Worm (Caenorhabditis elegans): ENCODE data around the gene tbx-36.

Gene tbx-36

DNA sequence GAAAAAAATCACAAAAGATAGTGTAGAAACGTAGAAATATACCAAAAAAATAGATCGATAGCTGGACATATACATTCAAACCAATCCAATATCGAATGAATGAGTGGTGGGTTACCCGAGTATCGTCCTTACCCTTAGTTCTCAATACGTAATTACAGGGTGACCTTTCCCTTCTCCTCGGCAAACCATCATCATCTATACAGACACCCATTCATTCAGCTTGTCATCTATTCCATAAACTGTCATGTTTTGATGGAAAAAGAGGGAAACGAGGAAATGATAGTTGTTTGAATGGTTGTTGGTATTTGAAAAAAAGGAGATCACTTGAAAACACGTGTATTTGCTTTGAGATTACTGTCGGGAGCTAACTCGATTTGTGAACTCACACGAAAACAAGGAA, 26.3 kb upstream of the tbx-36 start:
- TF ChIP-seq ZK546.5 (tag; optimal IDR thresholded peaks at IDR 0.05), result no peak
- no peak for TF ChIP-seq nhr-28 (tag; optimal IDR thresholded peaks at IDR 0.05)
- no peak for TF ChIP-seq nhr-12 (tag; optimal IDR thresholded peaks at IDR 0.05)
- TF ChIP-seq sea-2 (GFP tag; optimal IDR thresholded peaks at IDR 0.05), result no peak
- no peak for TF ChIP-seq nhr-237 (tag; optimal IDR thresholded peaks at IDR 0.05)
- TF ChIP-seq nhr-67 (tag; optimal IDR thresholded peaks at IDR 0.05), result no peak
- TF ChIP-seq nfya-1 (tag; optimal IDR thresholded peaks at IDR 0.05; ENCODE audit: insufficient read depth), result no peak
- no peak for TF ChIP-seq nhr-11 (tag; optimal IDR thresholded peaks at IDR 0.05)

DNA sequence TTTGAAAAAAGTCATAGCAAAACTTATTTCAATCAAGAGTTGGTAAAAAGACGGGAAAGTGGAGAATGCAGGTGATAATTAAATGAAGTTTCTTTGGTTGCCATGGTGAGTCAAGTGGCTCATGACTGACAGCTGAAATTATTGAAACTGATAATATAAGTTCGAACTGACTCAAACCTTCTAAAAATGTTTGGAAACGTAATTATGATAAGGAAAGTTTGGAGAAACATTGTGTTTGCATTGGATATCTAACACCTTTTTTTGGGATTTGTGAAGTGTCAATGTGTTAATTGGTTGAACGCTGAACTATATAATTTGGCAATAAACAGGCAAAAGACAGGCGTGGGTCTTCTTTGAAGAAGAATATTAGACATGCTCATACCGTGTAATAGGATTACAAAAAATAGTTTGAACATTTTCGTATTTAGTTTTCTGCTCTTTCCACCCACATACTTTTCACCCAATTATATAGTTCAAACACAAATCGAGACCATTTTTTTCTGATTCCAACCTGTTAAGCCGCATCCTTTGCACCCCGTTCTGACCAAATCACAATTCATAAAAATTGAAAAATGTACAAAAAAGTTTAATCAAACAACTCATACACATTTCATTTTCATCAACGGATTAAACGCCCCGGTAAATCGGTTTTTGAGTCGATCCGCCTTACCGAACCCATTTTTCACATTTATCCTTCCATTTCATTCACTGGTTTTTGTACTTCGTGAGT, 24.9 kb upstream of the tbx-36 start, which contains the start of the genes srlf-33 and srlf-32:
Gene srlf-33, minus strand, starts transcription at position 101 of the 730 bp plus-strand sequence.
Gene srlf-32, plus strand, starts transcription at position 680 of the 730 bp plus-strand sequence.
- TF ChIP-seq nhr-25 (tag; optimal IDR thresholded peaks at IDR 0.05) (no peak), nhr-23 (tag; optimal IDR thresholded peaks at IDR 0.05) (no peak), egl-5 (tag; optimal IDR thresholded peaks at IDR 0.05) (no peak), mdl-1 (tag; optimal IDR thresholded peaks at IDR 0.05) (no peak), fkh-10 (GFP tag; optimal IDR thresholded peaks at IDR 0.05) (no peak), unc-39 (tag; optimal IDR thresholded peaks at IDR 0.05) (no peak), sea-2 (GFP tag; optimal IDR thresholded peaks at IDR 0.05) (no peak), ceh-16 (tag; optimal IDR thresholded peaks at IDR 0.05) (no peak), zag-1 (tag; optimal IDR thresholded peaks at IDR 0.05) (no peak), lsy-12 (tag; optimal IDR thresholded peaks at IDR 0.05) (no peak), tbx-2 (tag; optimal IDR thresholded peaks at IDR 0.05) (no peak), elt-1 (tag; optimal IDR thresholded peaks at IDR 0.05) (no peak), ztf-11 (tag; optimal IDR thresholded peaks at IDR 0.05) (no peak), R02D3.7 (tag; optimal IDR thresholded peaks at IDR 0.05) (no peak), pha-4 (tag; optimal IDR thresholded peaks at IDR 0.05) (no peak), skn-1 (tag; optimal IDR thresholded peaks at IDR 0.05) (no peak), nhr-43 (tag; optimal IDR thresholded peaks at IDR 0.05; ENCODE audit: poor library complexity, severe bottlenecking) (no peak), nfya-1 (tag; optimal IDR thresholded peaks at IDR 0.05; ENCODE audit: insufficient read depth) (no peak), nhr-237 (tag; optimal IDR thresholded peaks at IDR 0.05) (no peak)

DNA sequence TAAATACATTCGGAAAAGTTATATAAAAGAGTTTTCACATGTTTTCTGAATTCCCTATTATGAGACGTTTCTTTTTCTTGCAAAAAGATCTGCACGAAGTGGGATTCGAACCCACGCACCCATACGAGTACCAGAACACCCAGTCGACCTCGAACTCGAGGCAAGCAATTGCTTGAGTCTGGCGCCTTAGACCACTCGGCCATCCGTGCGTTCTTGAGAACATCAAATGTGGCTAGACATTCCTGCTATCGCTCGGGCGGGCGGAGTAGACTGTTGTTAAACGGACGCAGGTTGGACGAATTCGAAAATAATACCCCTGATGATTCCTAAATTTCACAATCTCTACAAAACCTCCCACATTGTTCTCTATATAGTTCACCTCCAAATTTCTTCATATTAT, 22.0 kb upstream of the tbx-36 start:
- TF ChIP-seq nhr-23 (tag; optimal IDR thresholded peaks at IDR 0.05) (peak; percentile 33), nhr-77 (tag; optimal IDR thresholded peaks at IDR 0.05) (no peak), jun-1 (tag; optimal IDR thresholded peaks at IDR 0.05) (no peak), nhr-43 (tag; optimal IDR thresholded peaks at IDR 0.05; ENCODE audit: poor library complexity, severe bottlenecking) (peak; percentile 60), sea-2 (GFP tag; optimal IDR thresholded peaks at IDR 0.05) (no peak), elt-3 (tag; optimal IDR thresholded peaks at IDR 0.05) (peak in 1 of 3 experiments; percentile 41), egl-5 (tag; optimal IDR thresholded peaks at IDR 0.05) (no peak), tbx-2 (tag; optimal IDR thresholded peaks at IDR 0.05) (no peak), lsy-12 (tag; optimal IDR thresholded peaks at IDR 0.05) (peak; percentile 31), hmg-11 (tag; optimal IDR thresholded peaks at IDR 0.05) (peak; percentile 22), nhr-25 (tag; optimal IDR thresholded peaks at IDR 0.05) (peak; percentile 56), aly-2 (tag; optimal IDR thresholded peaks at IDR 0.05) (no peak), pqm-1 (tag; optimal IDR thresholded peaks at IDR 0.05) (no peak), egl-27 (tag; optimal IDR thresholded peaks at IDR 0.05) (no peak), mml-1 (tag; optimal IDR thresholded peaks at IDR 0.05) (no peak), pha-4 (tag; optimal IDR thresholded peaks at IDR 0.05) (no peak), ztf-11 (tag; optimal IDR thresholded peaks at IDR 0.05) (no peak), lin-15B (tag; optimal IDR thresholded peaks at IDR 0.05) (no peak), lin-39 (tag; optimal IDR thresholded peaks at IDR 0.05) (peak; percentile 41), nfya-1 (tag; optimal IDR thresholded peaks at IDR 0.05; ENCODE audit: insufficient read depth) (peak; percentile 51), nhr-11 (tag; optimal IDR thresholded peaks at IDR 0.05) (no peak), elt-2 (tag; optimal IDR thresholded peaks at IDR 0.05) (peak; percentile 37), nhr-28 (tag; optimal IDR thresholded peaks at IDR 0.05) (no peak)

DNA sequence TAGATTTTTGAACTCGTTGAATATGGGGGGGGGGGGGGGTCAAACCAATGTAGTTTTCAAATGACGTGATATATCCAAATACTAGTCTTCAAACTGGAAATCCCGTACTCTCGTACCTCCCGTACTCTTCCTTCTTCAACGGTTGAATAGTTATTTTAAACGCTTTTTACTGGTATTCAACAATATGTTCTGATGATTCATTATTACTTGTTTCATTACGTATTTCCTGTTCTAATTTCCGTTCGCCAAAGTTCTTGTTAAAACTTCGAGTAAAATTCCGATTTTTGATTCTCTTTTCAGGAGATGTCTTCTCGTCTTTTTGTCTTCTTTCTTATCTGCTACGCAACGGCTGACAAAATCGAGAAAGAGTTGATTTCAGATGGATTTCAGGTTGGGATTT, 19.8 kb upstream of the tbx-36 start, which contains the start of gene nhx-9:
Gene nhx-9, plus strand, starts transcription at position 301 of the 400 bp plus-strand sequence.
- TF ChIP-seq aly-2 (tag; optimal IDR thresholded peaks at IDR 0.05) (no peak), unc-62 (GFP tag; optimal IDR thresholded peaks at IDR 0.05) (no peak), nhr-67 (tag; optimal IDR thresholded peaks at IDR 0.05) (no peak), egl-27 (tag; optimal IDR thresholded peaks at IDR 0.05) (no peak), fos-1 (tag; optimal IDR thresholded peaks at IDR 0.05) (no peak), zag-1 (tag; optimal IDR thresholded peaks at IDR 0.05) (no peak), nhr-11 (tag; optimal IDR thresholded peaks at IDR 0.05) (no peak), pqm-1 (tag; optimal IDR thresholded peaks at IDR 0.05) (no peak)

All from whole organism, L3 larva.